Worm (Caenorhabditis elegans): Measurements from ENCODE around the gene adm-2.

DNA sequence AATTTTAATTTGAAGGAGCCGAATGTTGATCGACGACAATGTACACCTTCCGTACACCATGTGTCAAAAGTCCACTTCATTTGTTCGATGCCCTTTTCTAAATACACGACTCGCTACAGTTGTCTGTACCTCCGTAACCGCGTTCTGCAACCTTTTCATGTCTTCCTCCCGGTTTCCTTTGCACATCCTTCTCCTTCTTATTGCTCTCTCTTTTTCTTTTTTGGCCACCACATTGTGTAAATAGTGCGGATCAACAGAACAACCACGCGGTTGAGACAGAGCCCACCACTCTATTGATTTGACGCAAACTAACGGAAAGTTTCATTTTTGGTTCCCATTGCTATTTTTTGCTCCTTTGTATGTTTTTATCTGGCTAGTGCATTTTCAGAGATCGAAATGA, 55.6 kb downstream of the adm-2 start:
- TF ChIP-seq W03F9.2 (tag; optimal IDR thresholded peaks at IDR 0.05) (no peak), him-1 (tag; optimal IDR thresholded peaks at IDR 0.05) (no peak)
